Fruit fly (Drosophila melanogaster) whole organism, embryonic: ENCODE results near the gene CG13085.

ENCODE experiments used
- B-H1 ChIP-seq: fragments of 200-800 bp; sonication (Bioruptor generic); IDR thresholded peaks from 3 replicates; pipeline ENCODE4 v1.3.6; 2022; ENCODE audit warnings: missing biosample characterization, missing genetic modification characterization
- C15 ChIP-seq: fragments of 200-800 bp; sonication (Bioruptor generic); IDR thresholded peaks from 3 replicates; pipeline ENCODE4 v1.3.6; 2022; ENCODE audit warnings: missing biosample characterization, missing genetic modification characterization
- CG10654 ChIP-seq: fragments of 200-800 bp; sonication (Bioruptor generic); optimal IDR thresholded peaks from 2 replicates; lab custom pipeline; 2016; ENCODE audit warnings: missing biosample characterization, missing genetic modification characterization
- CG11456 ChIP-seq: fragments of 200-800 bp; sonication (Bioruptor generic); IDR thresholded peaks from 3 replicates; pipeline ENCODE4 v1.3.6; 2022; ENCODE audit warnings: missing biosample characterization, missing genetic modification characterization
- CG12299 ChIP-seq: fragments of 200-800 bp; sonication (Bioruptor generic); optimal IDR thresholded peaks from 2 replicates; lab custom pipeline; 2018; ENCODE audit warnings: missing biosample characterization, mild to moderate bottlenecking, missing genetic modification characterization
- CG12744 ChIP-seq: fragments of 200-800 bp; sonication (Bioruptor generic); optimal IDR thresholded peaks from 2 replicates; lab custom pipeline; 2016; ENCODE audit warnings: missing biosample characterization, missing genetic modification characterization
- CG13287 ChIP-seq: fragments of 200-800 bp; sonication (Bioruptor generic); IDR thresholded peaks from 2 replicates; pipeline ENCODE4 v1.3.6; 2022; ENCODE audit warnings: missing biosample characterization, missing genetic modification characterization; ENCODE audit not compliant: partially characterized antibody
- CG15011 ChIP-seq: fragments of 200-800 bp; sonication (Bioruptor generic); optimal IDR thresholded peaks from 3 replicates; lab custom pipeline; 2018; ENCODE audit warnings: missing biosample characterization, mild to moderate bottlenecking, missing genetic modification characterization
- CG1602 ChIP-seq: fragments of 200-800 bp; sonication (Bioruptor generic); optimal IDR thresholded peaks from 3 replicates; lab custom pipeline; 2016; ENCODE audit warnings: missing biosample characterization, missing genetic modification characterization
- CG17186 ChIP-seq: fragments of 200-800 bp; sonication (Bioruptor generic); optimal IDR thresholded peaks from 3 replicates; lab custom pipeline; 2017; ENCODE audit warnings: missing biosample characterization, missing genetic modification reagents, missing genetic modification characterization
- CG18599 ChIP-seq: fragments of 200-800 bp; sonication (Bioruptor generic); optimal IDR thresholded peaks from 3 replicates; lab custom pipeline; 2017; ENCODE audit warnings: missing biosample characterization, missing genetic modification characterization, mild to moderate bottlenecking, moderate library complexity, missing genetic modification reagents
- CG2116 ChIP-seq: fragments of 200-800 bp; sonication (Bioruptor generic); optimal IDR thresholded peaks from 3 replicates; lab custom pipeline; 2018; ENCODE audit warnings: missing biosample characterization, mild to moderate bottlenecking, missing genetic modification characterization
- CG2712 ChIP-seq: fragments of 200-800 bp; optimal IDR thresholded peaks from 3 replicates; lab custom pipeline; 2019; ENCODE audit warnings: missing biosample characterization, mild to moderate bottlenecking, missing genetic modification characterization, moderate library complexity
- CG30403 ChIP-seq: fragments of 200-800 bp; sonication (Bioruptor generic); optimal IDR thresholded peaks from 3 replicates; lab custom pipeline; 2016; ENCODE audit warnings: missing biosample characterization, missing genetic modification characterization
- CG32532 ChIP-seq: fragments of 200-800 bp; sonication (Bioruptor generic); IDR thresholded peaks from 2 replicates; pipeline ENCODE4 v1.3.6; 2022; ENCODE audit warnings: missing biosample characterization, missing genetic modification characterization
- CG3838 ChIP-seq: fragments of 200-800 bp; sonication (Bioruptor generic); optimal IDR thresholded peaks from 3 replicates; lab custom pipeline; 2016; ENCODE audit warnings: missing biosample characterization, missing genetic modification characterization
- CG3995 ChIP-seq: fragments of 200-800 bp; sonication (Bioruptor generic); optimal IDR thresholded peaks from 3 replicates; lab custom pipeline; 2016; ENCODE audit warnings: missing biosample characterization, missing genetic modification characterization
- CG4282 ChIP-seq: fragments of 200-800 bp; sonication (Bioruptor generic); optimal IDR thresholded peaks from 2 replicates; lab custom pipeline; 2016; ENCODE audit warnings: missing biosample characterization, missing genetic modification characterization
- CG4820 ChIP-seq: fragments of 200-800 bp; sonication (Bioruptor generic); optimal IDR thresholded peaks from 3 replicates; lab custom pipeline; 2016; ENCODE audit warnings: missing biosample characterization, missing genetic modification characterization
- CG5180 ChIP-seq: fragments of 200-800 bp; sonication (Bioruptor generic); optimal IDR thresholded peaks from 3 replicates; lab custom pipeline; 2017; ENCODE audit warnings: missing biosample characterization, missing genetic modification characterization, mild to moderate bottlenecking, moderate library complexity, missing genetic modification reagents
- CG5953 ChIP-seq: fragments of 200-800 bp; sonication (Bioruptor generic); IDR thresholded peaks from 2 replicates; pipeline ENCODE4 v1.3.6; 2022; ENCODE audit warnings: missing biosample characterization, missing genetic modification characterization
- CG7839 ChIP-seq: fragments of 200-800 bp; sonication (Bioruptor generic); optimal IDR thresholded peaks from 3 replicates; lab custom pipeline; 2018; ENCODE audit warnings: missing biosample characterization, mild to moderate bottlenecking, missing genetic modification characterization, moderate library complexity
- CG7987 ChIP-seq: fragments of 200-800 bp; sonication (Bioruptor generic); optimal IDR thresholded peaks from 2 replicates; lab custom pipeline; 2018; ENCODE audit warnings: missing biosample characterization, mild to moderate bottlenecking, missing genetic modification characterization, moderate library complexity
- CG8290 ChIP-seq, 3 experiments: fragments of 200-800 bp; sonication (Bioruptor generic); optimal IDR thresholded peaks; 2 replicates each; lab custom pipeline; 2016 to 2019; ENCODE audit warnings: missing biosample characterization in 3 of 3, missing genetic modification characterization in 3 of 3, mild to moderate bottlenecking in 2 of 3, moderate library complexity in 1 of 3
- CG8478 ChIP-seq: fragments of >200 bp; optimal IDR thresholded peaks from 2 replicates; lab custom pipeline; 2018
- CTCF ChIP-seq: fragments of 200-800 bp; sonication (Bioruptor generic); optimal IDR thresholded peaks from 2 replicates; lab custom pipeline; 2017; ENCODE audit warnings: missing biosample characterization, mild to moderate bottlenecking, missing genetic modification characterization, moderate library complexity
- D19B ChIP-seq: fragments of 200-800 bp; sonication (Bioruptor generic); optimal IDR thresholded peaks from 2 replicates; lab custom pipeline; 2017; ENCODE audit warnings: missing biosample characterization, mild to moderate bottlenecking, missing genetic modification characterization
- Dfd ChIP-seq, 2 experiments: fragments of >200 bp; optimal IDR thresholded peaks; 2 replicates each; lab custom pipeline; 2017; ENCODE audit warnings: missing biosample characterization in 2 of 2, missing genetic modification characterization in 2 of 2
- Dip2 ChIP-seq: fragments of 200-800 bp; sonication (Bioruptor generic); IDR thresholded peaks from 2 replicates; pipeline ENCODE4 v1.3.6; 2022; ENCODE audit warnings: missing biosample characterization, missing genetic modification characterization
- Fer2 ChIP-seq: fragments of 200-800 bp; sonication (Bioruptor generic); optimal IDR thresholded peaks from 2 replicates; lab custom pipeline; 2018; ENCODE audit warnings: missing biosample characterization, mild to moderate bottlenecking, missing genetic modification characterization, moderate library complexity
- Gug ChIP-seq: fragments of 200-800 bp; sonication (Bioruptor generic); IDR thresholded peaks from 4 replicates; pipeline ENCODE4 v1.3.6; 2022; ENCODE audit warnings: missing biosample characterization, missing genetic modification characterization
- HHEX ChIP-seq: fragments of 200-800 bp; sonication (Bioruptor generic); optimal IDR thresholded peaks from 3 replicates; lab custom pipeline; 2017; ENCODE audit warnings: missing biosample characterization, mild to moderate bottlenecking, missing genetic modification characterization, missing genetic modification reagents
- HLH4C ChIP-seq: fragments of 200-800 bp; sonication (Bioruptor generic); IDR thresholded peaks from 3 replicates; pipeline ENCODE4 v1.3.6; 2022; ENCODE audit warnings: missing biosample characterization, missing genetic modification characterization; ENCODE audit not compliant: partially characterized antibody
- Hey ChIP-seq: fragments of 200-800 bp; sonication (Bioruptor generic); optimal IDR thresholded peaks from 3 replicates; lab custom pipeline; 2018; ENCODE audit warnings: missing biosample characterization, mild to moderate bottlenecking, missing genetic modification characterization
- Hr3 ChIP-seq: fragments of 200-800 bp; sonication (Bioruptor generic); optimal IDR thresholded peaks from 3 replicates; lab custom pipeline; 2016; ENCODE audit warnings: missing biosample characterization, missing genetic modification characterization
- MBD-R2 ChIP-seq: fragments of 200-800 bp; sonication (Bioruptor generic); IDR thresholded peaks from 2 replicates; pipeline ENCODE4 v1.3.6; 2022; ENCODE audit warnings: missing biosample characterization, missing genetic modification characterization
- Opbp ChIP-seq: fragments of 200-800 bp; sonication (Bioruptor generic); IDR thresholded peaks from 3 replicates; pipeline ENCODE4 v1.3.6; 2022; ENCODE audit warnings: missing biosample characterization, missing genetic modification characterization; ENCODE audit not compliant: partially characterized antibody
- Side ChIP-seq: fragments of 200-800 bp; sonication (Bioruptor generic); optimal IDR thresholded peaks from 2 replicates; lab custom pipeline; 2016; ENCODE audit warnings: missing biosample characterization, missing genetic modification characterization
- Sox102F ChIP-seq: fragments of 200-800 bp; sonication (Bioruptor generic); optimal IDR thresholded peaks from 2 replicates; lab custom pipeline; 2018; ENCODE audit warnings: missing biosample characterization, mild to moderate bottlenecking, missing genetic modification characterization, moderate library complexity
- Spps ChIP-seq: fragments of 200-800 bp; sonication (Bioruptor generic); optimal IDR thresholded peaks from 2 replicates; lab custom pipeline; 2018; ENCODE audit warnings: missing biosample characterization, mild to moderate bottlenecking, missing genetic modification characterization
- Tbp ChIP-seq: fragments of >200 bp; optimal IDR thresholded peaks from 2 replicates; lab custom pipeline; 2018; ENCODE audit warnings: missing biosample characterization, missing genetic modification characterization
- ac ChIP-seq: fragments of 200-800 bp; sonication (Bioruptor generic); optimal IDR thresholded peaks from 3 replicates; lab custom pipeline; 2017; ENCODE audit warnings: missing biosample characterization, mild to moderate bottlenecking, missing genetic modification characterization
- jigr1 ChIP-seq: fragments of 200-800 bp; sonication (Bioruptor generic); IDR thresholded peaks from 3 replicates; pipeline ENCODE4 v1.3.6; 2022; ENCODE audit warnings: missing biosample characterization, missing genetic modification characterization
- jing ChIP-seq: fragments of 200-800 bp; sonication (Bioruptor generic); optimal IDR thresholded peaks from 2 replicates; lab custom pipeline; 2018; ENCODE audit warnings: missing biosample characterization, mild to moderate bottlenecking, missing genetic modification characterization
- ken ChIP-seq: fragments of 200-800 bp; sonication (Bioruptor generic); IDR thresholded peaks from 3 replicates; pipeline ENCODE4 v1.3.6; 2022; ENCODE audit warnings: missing biosample characterization, missing genetic modification characterization
- pum ChIP-seq: fragments of 200-800 bp; sonication (Bioruptor generic); optimal IDR thresholded peaks from 2 replicates; lab custom pipeline; 2016; ENCODE audit warnings: missing biosample characterization, missing genetic modification characterization
- ro ChIP-seq: fragments of 200-800 bp; sonication (Bioruptor generic); IDR thresholded peaks from 2 replicates; pipeline ENCODE4 v1.3.6; 2022; ENCODE audit warnings: missing biosample characterization, missing genetic modification characterization
- sc ChIP-seq, 3 experiments: fragments of >200 bp in 2 of 3; fragments of 200-800 bp in 1 of 3; sonication (Bioruptor generic) in 1 of 3; optimal IDR thresholded peaks; 2 replicates in 2 of 3; 3 replicates in 1 of 3; lab custom pipeline; 2017; ENCODE audit warnings: mild to moderate bottlenecking in 1 of 3, missing biosample characterization in 1 of 3, missing genetic modification characterization in 1 of 3, missing genetic modification reagents in 1 of 3
- slbo ChIP-seq: fragments of 200-800 bp; sonication (Bioruptor generic); IDR thresholded peaks from 2 replicates; pipeline ENCODE4 v1.3.6; 2022; ENCODE audit warnings: missing biosample characterization, missing genetic modification characterization
- tap ChIP-seq: fragments of 200-800 bp; optimal IDR thresholded peaks from 3 replicates; lab custom pipeline; 2019; ENCODE audit warnings: missing biosample characterization, mild to moderate bottlenecking, missing genetic modification characterization, moderate library complexity
- twi ChIP-seq: fragments of 200-800 bp; optimal IDR thresholded peaks from 2 replicates; lab custom pipeline; 2019; ENCODE audit warnings: missing biosample characterization, mild to moderate bottlenecking, missing genetic modification characterization, moderate library complexity
- vfl ChIP-seq: fragments of 200-800 bp; sonication (Bioruptor generic); optimal IDR thresholded peaks from 2 replicates; lab custom pipeline; 2016; ENCODE audit warnings: missing biosample characterization, missing genetic modification characterization

Gene CG13085

DNA sequence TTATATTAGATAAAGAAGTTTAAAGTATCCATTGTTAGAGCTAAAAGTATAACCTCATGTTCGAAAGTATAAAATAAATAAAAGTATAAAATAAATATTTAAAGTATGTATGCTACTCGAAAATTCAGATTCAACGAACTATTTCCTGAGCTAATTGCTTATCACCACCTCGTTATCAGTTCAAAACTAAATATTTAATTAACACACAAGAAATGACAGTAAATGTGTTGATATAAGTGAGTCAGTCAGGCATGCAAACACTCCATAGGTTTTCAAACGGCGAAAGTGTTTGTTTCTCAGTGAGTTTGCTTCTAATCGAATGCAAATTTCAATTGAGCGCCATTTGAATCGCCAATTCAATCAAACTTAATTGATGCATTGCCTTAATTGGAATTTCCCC is 10.4 kb downstream of the CG13085 start (continued):
- TF ChIP-seq Tbp (no peak), Gug (GFP tag; lab: Robert Waterston, UW) (no peak), ken (GFP tag; lab: Robert Waterston, UW) (no peak), CG18599 (GFP tag; lab: Kevin White, UChicago) (peak; percentile 64), vfl (no peak), CG8478 (lab: Kevin White, UChicago) (no peak), Hey (tag; lab: Kevin White, UChicago) (no peak), Dfd (GFP tag; optimal IDR thresholded peaks at IDR 0.05; lab: Kevin White, UChicago) (no peak), twi (tag; lab: Kevin White, UChicago) (no peak), Side (GFP tag; lab: Kevin White, UChicago) (no peak), CG10654 (GFP tag; lab: Kevin White, UChicago) (peak; percentile 17), sc (optimal IDR thresholded peaks at IDR 0.05; lab: Kevin White, UChicago) (no peak), sc (GFP tag; optimal IDR thresholded peaks at IDR 0.05; lab: Kevin White, UChicago) (peak; percentile 44), slbo (GFP tag; lab: Robert Waterston, UW) (no peak), CTCF (GFP tag; lab: Kevin White, UChicago) (peak; percentile 37), CG2712 (peak; percentile 74), CG13287 (GFP tag; lab: Robert Waterston, UW) (no peak), C15 (GFP tag; lab: Robert Waterston, UW) (no peak), CG15011 (peak; percentile 51), CG4820 (GFP tag; lab: Kevin White, UChicago) (no peak), jigr1 (GFP tag; lab: Robert Waterston, UW) (no peak), CG7839 (peak; percentile 18), CG3995 (no peak), Opbp (GFP tag; lab: Robert Waterston, UW) (no peak), CG32532 (GFP tag; lab: Robert Waterston, UW) (no peak), CG7987 (peak; percentile 82), CG12744 (GFP tag; lab: Kevin White, UChicago) (no peak), D19B (GFP tag; lab: Kevin White, UChicago) (no peak), CG30403 (GFP tag; lab: Kevin White, UChicago) (no peak), ac (GFP tag; lab: Kevin White, UChicago) (peak; percentile 83), MBD-R2 (GFP tag; lab: Robert Waterston, UW) (no peak), CG2116 (GFP tag; lab: Kevin White, UChicago) (no peak), Spps (tag; lab: Kevin White, UChicago) (peak; percentile 70), tap (peak; percentile 75), CG3838 (GFP tag; lab: Kevin White, UChicago) (no peak), HLH4C (GFP tag; lab: Robert Waterston, UW) (no peak), Sox102F (GFP tag; lab: Kevin White, UChicago) (peak; percentile 34), B-H1 (GFP tag; lab: Robert Waterston, UW) (no peak), CG5180 (GFP tag; lab: Kevin White, UChicago) (peak; percentile 24), ro (GFP tag; lab: Robert Waterston, UW) (no peak), CG1602 (GFP tag; lab: Kevin White, UChicago) (no peak), CG11456 (GFP tag; lab: Robert Waterston, UW) (no peak), CG17186 (GFP tag; lab: Kevin White, UChicago) (no peak), Dip2 (GFP tag; lab: Robert Waterston, UW) (no peak), HHEX (GFP tag; lab: Kevin White, UChicago) (peak; percentile 45), Fer2 (tag; lab: Kevin White, UChicago) (no peak), CG8290 (GFP tag; optimal IDR thresholded peaks at IDR 0.05; lab: Kevin White, UChicago) (no peak), CG8290 (tag; optimal IDR thresholded peaks at IDR 0.05; lab: Kevin White, UChicago) (peak; percentile 61 to 63), pum (GFP tag; lab: Kevin White, UChicago) (no peak), jing (no peak), Hr3 (no peak), CG5953 (GFP tag; lab: Robert Waterston, UW) (no peak), CG4282 (GFP tag; lab: Kevin White, UChicago) (no peak), CG12299 (tag; lab: Kevin White, UChicago) (peak; percentile 22)
